Fruit fly (Drosophila melanogaster): Measurements from ENCODE around the gene MYPT-75D.

DNA sequence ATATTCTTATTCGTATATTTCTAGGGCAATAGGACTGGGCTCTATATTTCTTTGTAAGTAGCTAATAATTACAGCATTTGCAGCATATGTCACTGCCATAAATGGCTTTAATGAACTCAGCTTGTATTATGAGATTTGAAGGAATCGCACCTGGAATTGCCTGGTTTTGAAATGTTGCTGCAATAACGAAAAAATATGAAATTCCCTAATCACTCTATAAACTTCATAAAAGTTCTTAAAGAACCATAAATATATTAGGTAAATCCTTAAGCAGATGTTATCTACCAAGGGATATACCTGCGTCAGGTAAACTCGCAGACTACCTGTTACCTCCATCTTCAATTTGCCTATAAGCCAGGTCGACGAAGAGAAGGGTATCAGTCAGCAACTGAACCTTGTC is 37.4 kb upstream of the MYPT-75D start, which contains the start of gene CG7271:
- TF ChIP-seq Hr83 (GFP tag; optimal IDR thresholded peaks at IDR 0.05; ENCODE audit: poor library complexity, severe bottlenecking), result no peak
- no peak for TF ChIP-seq Abd-B (GFP tag; optimal IDR thresholded peaks at IDR 0.05)
